Worm (Caenorhabditis elegans): Measurements from ENCODE around the gene ctr-9.

- TF ChIP-seq W03F9.2 (tag; optimal IDR thresholded peaks at IDR 0.05) (no peak), him-1 (tag; optimal IDR thresholded peaks at IDR 0.05) (no peak), dao-5 (tag; optimal IDR thresholded peaks at IDR 0.05) (no peak)
Measured at ce11 chrIII:9442846-9443245, 48.4 kb upstream of the ctr-9 start.

Data from whole organism, L4/young adult.